Worm (Caenorhabditis elegans) whole organism, L2 larva: ENCODE data around the gene T12G3.11.

Experiments
- C34F6.9 ChIP-seq: fragments of 150-350 bp; optimal IDR thresholded peaks from 2 replicates; lab custom pipeline; 2014; ENCODE audit warnings: missing biosample characterization, missing genetic modification characterization
- F13H6.1 ChIP-seq: sonication (generic microtip); optimal IDR thresholded peaks from 2 replicates; lab custom pipeline; 2016; ENCODE audit warnings: missing genetic modification characterization, missing compliant biosample characterization
- R02D3.7 ChIP-seq: fragments of 150-350 bp; optimal IDR thresholded peaks from 2 replicates; lab custom pipeline; 2014; ENCODE audit warnings: missing biosample characterization, missing genetic modification characterization
- alr-1 ChIP-seq: fragments of 150-350 bp; optimal IDR thresholded peaks from 2 replicates; lab custom pipeline; 2014; ENCODE audit warnings: missing biosample characterization, missing genetic modification characterization
- ama-1 ChIP-seq: fragments of 150-350 bp; optimal IDR thresholded peaks from 2 replicates; lab custom pipeline; 2018; ENCODE audit warnings: inconsistent platforms
- ceh-16 ChIP-seq: fragments of 150-350 bp; optimal IDR thresholded peaks from 2 replicates; lab custom pipeline; 2014; ENCODE audit warnings: missing biosample characterization, missing genetic modification characterization
- ceh-82 ChIP-seq: fragments of 150-350 bp; optimal IDR thresholded peaks from 2 replicates; lab custom pipeline; 2014; ENCODE audit warnings: missing biosample characterization, missing genetic modification characterization
- egl-27 ChIP-seq: sonication (generic microtip); optimal IDR thresholded peaks from 3 replicates; lab custom pipeline; 2017; ENCODE audit warnings: missing biosample characterization, missing genetic modification reagents, missing genetic modification characterization
- elt-3 ChIP-seq: sonication (generic microtip); optimal IDR thresholded peaks from 2 replicates; lab custom pipeline; 2017; ENCODE audit warnings: missing biosample characterization, missing genetic modification characterization
- gmeb-1 ChIP-seq: fragments of 150-350 bp; optimal IDR thresholded peaks from 2 replicates; lab custom pipeline; 2014; ENCODE audit warnings: missing biosample characterization, missing genetic modification characterization
- lin-11 ChIP-seq: fragments of 150-350 bp; sonication (generic microtip); optimal IDR thresholded peaks from 2 replicates; lab custom pipeline; 2014; ENCODE audit warnings: missing biosample characterization, missing genetic modification characterization, inconsistent platforms, mixed read lengths
- lin-13 ChIP-seq: fragments of 150-350 bp; optimal IDR thresholded peaks from 2 replicates; lab custom pipeline; 2014; ENCODE audit warnings: missing biosample characterization, missing genetic modification reagents, missing genetic modification characterization
- lsy-2 ChIP-seq, 2 experiments: fragments of 150-350 bp in 1 of 2; sonication (generic microtip) in 1 of 2; optimal IDR thresholded peaks; 2 replicates each; lab custom pipeline; 2014 to 2017; ENCODE audit warnings: missing biosample characterization in 2 of 2, missing genetic modification characterization in 2 of 2
- mab-5 ChIP-seq: fragments of 150-350 bp; optimal IDR thresholded peaks from 2 replicates; lab custom pipeline; 2014; ENCODE audit warnings: missing biosample characterization, missing genetic modification characterization
- mbf-1 ChIP-seq: sonication (generic microtip); optimal IDR thresholded peaks from 2 replicates; lab custom pipeline; 2017; ENCODE audit warnings: missing biosample characterization, missing genetic modification characterization
- mdl-1 ChIP-seq, 2 experiments: fragments of 150-350 bp in 1 of 2; sonication (generic microtip) in 1 of 2; optimal IDR thresholded peaks; 2 replicates each; lab custom pipeline; 2017; ENCODE audit warnings: missing biosample characterization in 2 of 2, missing genetic modification characterization in 2 of 2
- nhr-10 ChIP-seq: sonication (generic microtip); optimal IDR thresholded peaks from 2 replicates; lab custom pipeline; 2017; ENCODE audit warnings: missing biosample characterization, missing genetic modification characterization
- nhr-12 ChIP-seq: fragments of 150-350 bp; optimal IDR thresholded peaks from 2 replicates; lab custom pipeline; 2014; ENCODE audit warnings: missing biosample characterization, missing genetic modification characterization
- nhr-129 ChIP-seq: fragments of 150-350 bp; optimal IDR thresholded peaks from 2 replicates; lab custom pipeline; 2014; ENCODE audit warnings: missing biosample characterization, missing genetic modification characterization
- nhr-21 ChIP-seq: fragments of 150-350 bp; optimal IDR thresholded peaks from 2 replicates; lab custom pipeline; 2014; ENCODE audit warnings: missing biosample characterization, missing genetic modification characterization
- nhr-23 ChIP-seq: fragments of 150-350 bp; optimal IDR thresholded peaks from 2 replicates; lab custom pipeline; 2014; ENCODE audit warnings: missing biosample characterization, missing genetic modification reagents, missing genetic modification characterization
- nhr-237 ChIP-seq: fragments of 150-350 bp; optimal IDR thresholded peaks from 2 replicates; lab custom pipeline; 2014; ENCODE audit warnings: missing biosample characterization, missing genetic modification characterization
- nhr-25 ChIP-seq: fragments of 150-350 bp; sonication (generic microtip); optimal IDR thresholded peaks from 3 replicates; lab custom pipeline; 2014; ENCODE audit warnings: missing biosample characterization, missing genetic modification characterization
- nhr-6 ChIP-seq: fragments of 150-350 bp; optimal IDR thresholded peaks from 2 replicates; lab custom pipeline; 2014; ENCODE audit warnings: missing biosample characterization, missing genetic modification characterization
- peb-1 ChIP-seq: fragments of 150-350 bp; optimal IDR thresholded peaks from 2 replicates; lab custom pipeline; 2014; ENCODE audit warnings: missing biosample characterization, missing genetic modification characterization
- sem-4 ChIP-seq: fragments of 150-350 bp; optimal IDR thresholded peaks from 2 replicates; lab custom pipeline; 2014; ENCODE audit warnings: missing biosample characterization, missing genetic modification reagents, missing genetic modification characterization
- sma-3 ChIP-seq: sonication (generic microtip); optimal IDR thresholded peaks from 2 replicates; lab custom pipeline; 2016; ENCODE audit warnings: missing genetic modification reagents, missing genetic modification characterization, missing compliant biosample characterization
- snpc-4 ChIP-seq: fragments of 150-350 bp; optimal IDR thresholded peaks from 2 replicates; lab custom pipeline; 2014; ENCODE audit warnings: missing biosample characterization, missing genetic modification characterization
- unc-39 ChIP-seq: fragments of 150-350 bp; optimal IDR thresholded peaks from 2 replicates; lab custom pipeline; 2014; ENCODE audit warnings: missing biosample characterization, missing genetic modification characterization
- unc-55 ChIP-seq: fragments of 150-350 bp; sonication (generic microtip); optimal IDR thresholded peaks from 3 replicates; lab custom pipeline; 2014; ENCODE audit warnings: missing biosample characterization, missing genetic modification reagents, missing genetic modification characterization
- unc-62 ChIP-seq: fragments of 150-350 bp; optimal IDR thresholded peaks from 2 replicates; lab custom pipeline; 2014; ENCODE audit warnings: missing biosample characterization, missing genetic modification reagents, missing genetic modification characterization
- ztf-1 ChIP-seq: fragments of 200-800 bp; sonication (Bioruptor generic); conservative IDR thresholded peaks from 2 replicates; pipeline ENCODE4 v1.3.6; 2022; ENCODE audit warnings: missing genetic modification characterization, missing compliant biosample characterization
- ztf-4 ChIP-seq: fragments of 150-350 bp; optimal IDR thresholded peaks from 2 replicates; lab custom pipeline; 2014; ENCODE audit warnings: missing biosample characterization, missing genetic modification characterization

Gene T12G3.11

ce11 chrIV:12078112-12078812 is 48.7 kb upstream of the T12G3.11 start, which contains the start of gene tmed-1:
tmed-1 (minus strand) TSS chrIV:12078162.
- TF ChIP-seq unc-55 (GFP tag; lab: Kevin White, UChicago), result peak; percentile 18
- no peak for TF ChIP-seq nhr-21 (tag; lab: Kevin White, UChicago)
- peak; percentile 20 for TF ChIP-seq C34F6.9

ce11 chrIV:12075497-12075896 is 45.9 kb upstream of the T12G3.11 start, which contains the start of gene K08E4.7:
K08E4.7 (plus strand) TSS chrIV:12075797.
- TF ChIP-seq egl-27 (no peak), ceh-82 (tag; lab: Kevin White, UChicago) (no peak), ztf-1 (GFP tag; lab: Robert Waterston, UW) (no peak), nhr-6 (tag; lab: Kevin White, UChicago) (no peak), nhr-23 (tag; lab: Kevin White, UChicago) (no peak), nhr-12 (tag; lab: Kevin White, UChicago) (no peak), mbf-1 (tag; lab: Kevin White, UChicago) (no peak), lsy-2 (tag; optimal IDR thresholded peaks at IDR 0.05; lab: Kevin White, UChicago) (no peak), ztf-4 (tag; lab: Kevin White, UChicago) (no peak), C34F6.9 (no peak)
- TF ChIP-seq, all 48 proteins: peak for 0

ce11 chrIV:12068590-12068989 is 39.0 kb upstream of the T12G3.11 start, which contains the start of gene bath-37:
bath-37 (plus strand) TSS chrIV:12068890.
- TF ChIP-seq ztf-4 (tag; lab: Kevin White, UChicago), result no peak
- TF ChIP-seq unc-55 (GFP tag; lab: Kevin White, UChicago), result peak; percentile 23
- no peak for TF ChIP-seq nhr-237 (tag; lab: Kevin White, UChicago)
- no peak for TF ChIP-seq R02D3.7 (tag; lab: Kevin White, UChicago)

ce11 chrIV:12061229-12061628 is 31.7 kb upstream of the T12G3.11 start, which contains the start of gene K08E4.8:
K08E4.8 (minus strand) TSS chrIV:12061329.
- TF ChIP-seq ceh-16 (tag; lab: Kevin White, UChicago) (no peak), peb-1 (tag; lab: Kevin White, UChicago) (no peak), unc-39 (tag; lab: Kevin White, UChicago) (no peak), mdl-1 (tag; optimal IDR thresholded peaks at IDR 0.05; lab: Kevin White, UChicago) (no peak), ama-1 (lab: Kevin White, UChicago) (no peak), snpc-4 (tag; lab: Kevin White, UChicago) (no peak), F13H6.1 (tag; lab: Kevin White, UChicago) (no peak), egl-27 (no peak), unc-55 (GFP tag; lab: Kevin White, UChicago) (no peak)

ce11 chrIV:12057508-12057907 is 27.9 kb upstream of the T12G3.11 start, which contains the start of gene K08E4.3:
K08E4.3 (plus strand) TSS chrIV:12057742.
- TF ChIP-seq unc-55 (GFP tag; lab: Kevin White, UChicago) (no peak), nhr-25 (tag; lab: Kevin White, UChicago) (no peak), nhr-129 (peak; percentile 30)
- TF ChIP-seq, all 48 proteins: peak for 1

- TF ChIP-seq ama-1 (lab: Kevin White, UChicago) (no peak), ceh-82 (tag; lab: Kevin White, UChicago) (no peak), mab-5 (tag; lab: Kevin White, UChicago) (no peak), ceh-16 (tag; lab: Kevin White, UChicago) (no peak), mdl-1 (tag; optimal IDR thresholded peaks at IDR 0.05; lab: Kevin White, UChicago) (no peak), unc-62 (GFP tag; lab: Kevin White, UChicago) (no peak), nhr-237 (tag; lab: Kevin White, UChicago) (no peak), sma-3 (GFP tag; lab: Kevin White, UChicago) (no peak), nhr-10 (tag; lab: Kevin White, UChicago) (no peak), unc-39 (tag; lab: Kevin White, UChicago) (no peak), ztf-4 (tag; lab: Kevin White, UChicago) (no peak), lin-11 (no peak), R02D3.7 (tag; lab: Kevin White, UChicago) (no peak), elt-3 (no peak), mbf-1 (tag; lab: Kevin White, UChicago) (no peak), sem-4 (tag; lab: Kevin White, UChicago) (no peak), lin-13 (GFP tag; lab: Kevin White, UChicago) (no peak), gmeb-1 (no peak), F13H6.1 (tag; lab: Kevin White, UChicago) (no peak), alr-1 (no peak)
Observed at ce11 chrIV:12056603-12057002, 27.0 kb upstream of the T12G3.11 start, which contains the start of gene K08E4.2. K08E4.2 (minus strand) TSS chrIV:12056656.
